Worm (Caenorhabditis elegans) whole organism, L4/young adult: ENCODE data around the gene C56G2.22.

Experiments used
- W03F9.2 ChIP-seq: fragments of 150-350 bp; optimal IDR thresholded peaks from 2 replicates; lab custom pipeline; 2014; ENCODE audit warnings: missing biosample characterization, missing genetic modification characterization
- dao-5 ChIP-seq: sonication (generic microtip); optimal IDR thresholded peaks from 2 replicates; lab custom pipeline; 2016; ENCODE audit warnings: missing genotype, missing genetic modification characterization, moderate library complexity, missing compliant biosample characterization
- him-1 ChIP-seq: sonication (generic microtip); optimal IDR thresholded peaks from 2 replicates; lab custom pipeline; 2016; ENCODE audit warnings: missing genotype, missing genetic modification reagents, missing genetic modification characterization, missing compliant biosample characterization

DNA sequence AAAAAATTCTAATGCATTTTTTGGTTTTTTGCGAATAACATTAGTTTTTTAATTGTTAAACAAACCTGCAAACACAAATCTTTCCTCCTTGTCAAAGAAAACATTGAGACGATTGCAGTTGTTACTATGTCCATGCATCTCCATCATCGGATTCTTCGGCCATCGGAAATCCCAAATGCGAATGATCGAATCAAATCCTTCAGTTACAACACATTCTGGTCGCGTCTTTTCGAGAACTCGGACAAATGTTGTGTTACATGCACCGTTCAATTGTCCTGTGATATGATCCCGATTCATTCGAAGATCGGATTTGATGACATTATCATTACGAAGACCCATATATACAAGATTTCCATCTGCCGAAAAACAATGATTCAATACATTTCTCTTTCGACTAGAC, 46.0 kb upstream of the C56G2.22 start:
- TF ChIP-seq dao-5 (tag; lab: Kevin White, UChicago), result no peak
- TF ChIP-seq W03F9.2 (tag; lab: Kevin White, UChicago), result no peak
- no peak for TF ChIP-seq him-1 (tag; lab: Kevin White, UChicago)
